Worm (Caenorhabditis elegans) whole organism, L1 larva: ENCODE results near the gene sid-5.
A peak's percentile ranks its signal among the peaks of the same experiment; 100 is the strongest.

Experiments
- C34B4.2 ChIP-seq: sonication (generic microtip); optimal IDR thresholded peaks from 2 replicates; lab custom pipeline; 2017; ENCODE audit warnings: mild to moderate bottlenecking, missing genetic modification characterization, missing compliant biosample characterization
- F16B12.6 ChIP-seq: fragments of 150-350 bp; optimal IDR thresholded peaks from 2 replicates; lab custom pipeline; 2014; ENCODE audit warnings: missing biosample characterization, missing genetic modification characterization
- Y116A8C.19 ChIP-seq: sonication (generic microtip); optimal IDR thresholded peaks from 2 replicates; lab custom pipeline; 2016; ENCODE audit warnings: missing compliant biosample characterization, missing genetic modification characterization, borderline replicate concordance
- aha-1 ChIP-seq: fragments of 150-350 bp; optimal IDR thresholded peaks from 2 replicates; lab custom pipeline; 2014; ENCODE audit warnings: missing biosample characterization, missing genetic modification characterization
- ama-1 ChIP-seq: fragments of 150-350 bp; optimal IDR thresholded peaks from 2 replicates; lab custom pipeline; 2014
- ceh-8 ChIP-seq: fragments of 200-800 bp; sonication (Bioruptor generic); optimal IDR thresholded peaks from 2 replicates; lab custom pipeline; 2018; ENCODE audit warnings: mild to moderate bottlenecking, missing genetic modification characterization, moderate library complexity, missing compliant biosample characterization
- ceh-88 ChIP-seq: fragments of 200-800 bp; sonication (Bioruptor generic); IDR thresholded peaks from 2 replicates; pipeline ENCODE4 v1.3.6; 2022; ENCODE audit warnings: missing genetic modification characterization, missing compliant biosample characterization
- efl-1 ChIP-seq, 4 experiments: fragments of 150-350 bp; optimal IDR thresholded peaks in 3 of 4; peaks in 1 of 4; 1 replicate in 1 of 4; 2 replicates in 3 of 4; lab custom pipeline; 2014; ENCODE audit warnings: missing biosample characterization in 2 of 4, missing genetic modification characterization in 2 of 4, missing genetic modification reagents in 2 of 4
- egl-13 ChIP-seq: sonication (generic microtip); optimal IDR thresholded peaks from 2 replicates; lab custom pipeline; 2016; ENCODE audit warnings: missing genotype, missing genetic modification reagents, missing genetic modification characterization, missing compliant biosample characterization
- elt-2 ChIP-seq: sonication (generic microtip); optimal IDR thresholded peaks from 2 replicates; lab custom pipeline; 2016; ENCODE audit warnings: missing genetic modification characterization, mild to moderate bottlenecking, inconsistent platforms, missing compliant biosample characterization, missing genetic modification reagents
- ets-5 ChIP-seq: fragments of 200-800 bp; sonication (Bioruptor generic); IDR thresholded peaks from 2 replicates; pipeline ENCODE4 v1.3.6; 2022; ENCODE audit warnings: missing genetic modification characterization, missing compliant biosample characterization
- fkh-10 ChIP-seq: sonication (generic microtip); optimal IDR thresholded peaks from 2 replicates; lab custom pipeline; 2017; ENCODE audit warnings: missing biosample characterization, missing genetic modification reagents, missing genetic modification characterization
- fkh-4 ChIP-seq: sonication (generic microtip); optimal IDR thresholded peaks from 2 replicates; lab custom pipeline; 2016; ENCODE audit warnings: missing compliant biosample characterization, missing genetic modification characterization, borderline replicate concordance
- grh-1 ChIP-seq: fragments of 200-800 bp; sonication (Bioruptor generic); IDR thresholded peaks from 2 replicates; pipeline ENCODE4 v1.3.6; 2022; ENCODE audit warnings: missing genetic modification reagents, missing genetic modification characterization, missing compliant biosample characterization
- hlh-17 ChIP-seq: fragments of 200-800 bp; sonication (Bioruptor generic); optimal IDR thresholded peaks from 2 replicates; lab custom pipeline; 2018; ENCODE audit warnings: missing genetic modification characterization, mild to moderate bottlenecking, missing compliant biosample characterization, moderate library complexity, borderline replicate concordance
- hlh-4 ChIP-seq: sonication (generic microtip); optimal IDR thresholded peaks from 2 replicates; lab custom pipeline; 2016; ENCODE audit warnings: mild to moderate bottlenecking, missing genetic modification characterization, missing compliant biosample characterization
- hpl-2 ChIP-seq: fragments of 150-350 bp; optimal IDR thresholded peaks from 2 replicates; lab custom pipeline; 2014; ENCODE audit warnings: missing biosample characterization, missing genetic modification reagents, missing genetic modification characterization
- irx-1 ChIP-seq: sonication (generic microtip); optimal IDR thresholded peaks from 2 replicates; lab custom pipeline; 2016; ENCODE audit warnings: missing genetic modification characterization, missing compliant biosample characterization
- isw-1 ChIP-seq: fragments of 200-800 bp; sonication (Bioruptor generic); IDR thresholded peaks from 2 replicates; pipeline ENCODE4 v1.3.6; 2022; ENCODE audit warnings: missing genetic modification characterization, missing compliant biosample characterization
- jun-1 ChIP-seq: fragments of 150-350 bp; optimal IDR thresholded peaks from 2 replicates; lab custom pipeline; 2014; ENCODE audit warnings: missing biosample characterization, missing genetic modification reagents, missing genetic modification characterization
- lin-14 ChIP-seq: fragments of 200-800 bp; sonication (Bioruptor generic); optimal IDR thresholded peaks from 2 replicates; lab custom pipeline; 2018; ENCODE audit warnings: mild to moderate bottlenecking, missing genetic modification characterization, moderate library complexity, missing compliant biosample characterization
- lin-15B ChIP-seq: fragments of 150-350 bp; sonication (generic microtip); optimal IDR thresholded peaks from 3 replicates; lab custom pipeline; 2014; ENCODE audit warnings: missing biosample characterization, missing genetic modification characterization
- lin-35 ChIP-seq, 2 experiments: fragments of 150-350 bp; optimal IDR thresholded peaks; 2 replicates each; lab custom pipeline; 2014; ENCODE audit warnings: missing biosample characterization in 2 of 2, missing genetic modification characterization in 2 of 2, missing genetic modification reagents in 2 of 2
- lin-39 ChIP-seq: fragments of 150-350 bp; optimal IDR thresholded peaks from 2 replicates; lab custom pipeline; 2014; ENCODE audit warnings: missing biosample characterization, missing genetic modification reagents, missing genetic modification characterization
- lsy-2 ChIP-seq, 2 experiments: fragments of 150-350 bp; optimal IDR thresholded peaks; 2 replicates each; lab custom pipeline; 2014; ENCODE audit warnings: missing biosample characterization in 2 of 2, missing genetic modification characterization in 2 of 2
- mab-9 ChIP-seq: fragments of 200-800 bp; sonication (Bioruptor generic); IDR thresholded peaks from 2 replicates; pipeline ENCODE4 v1.3.6; 2022; ENCODE audit warnings: missing genetic modification reagents, missing genetic modification characterization, missing compliant biosample characterization
- mdl-1 ChIP-seq, 2 experiments: fragments of 150-350 bp; optimal IDR thresholded peaks; 2 replicates each; lab custom pipeline; 2014 to 2017; ENCODE audit warnings: missing biosample characterization in 2 of 2, missing genetic modification characterization in 2 of 2, inconsistent platforms in 1 of 2
- mef-2 ChIP-seq: fragments of 150-350 bp; optimal IDR thresholded peaks from 2 replicates; lab custom pipeline; 2014; ENCODE audit warnings: missing biosample characterization, missing genetic modification characterization
- mep-1 ChIP-seq: fragments of 150-350 bp; optimal IDR thresholded peaks from 2 replicates; lab custom pipeline; 2014; ENCODE audit warnings: missing biosample characterization, missing genetic modification characterization
- nhr-19 ChIP-seq: fragments of 200-800 bp; sonication (Bioruptor generic); conservative IDR thresholded peaks from 2 replicates; pipeline ENCODE4 v1.3.6; 2022; ENCODE audit warnings: missing genetic modification characterization, missing compliant biosample characterization
- nhr-237 ChIP-seq: fragments of 150-350 bp; optimal IDR thresholded peaks from 2 replicates; lab custom pipeline; 2014; ENCODE audit warnings: missing biosample characterization, missing genetic modification characterization
- nhr-47 ChIP-seq: sonication (generic microtip); optimal IDR thresholded peaks from 2 replicates; lab custom pipeline; 2016; ENCODE audit warnings: mild to moderate bottlenecking, missing genetic modification characterization, moderate library complexity, missing compliant biosample characterization
- nhr-77 ChIP-seq: fragments of 150-350 bp; optimal IDR thresholded peaks from 2 replicates; lab custom pipeline; 2014; ENCODE audit warnings: missing biosample characterization, missing genetic modification characterization
- nhr-85 ChIP-seq: sonication (generic microtip); peaks from one replicate; lab custom pipeline; 2016; ENCODE audit warnings: missing genetic modification characterization, inconsistent platforms, missing compliant biosample characterization
- nhr-90 ChIP-seq: sonication (generic microtip); optimal IDR thresholded peaks from 2 replicates; lab custom pipeline; 2016; ENCODE audit warnings: mild to moderate bottlenecking, missing genetic modification characterization, missing compliant biosample characterization; ENCODE audit not compliant: poor library complexity
- pax-3 ChIP-seq: fragments of 200-800 bp; sonication (Bioruptor generic); optimal IDR thresholded peaks from 2 replicates; lab custom pipeline; 2018; ENCODE audit warnings: mild to moderate bottlenecking, missing genetic modification characterization, moderate library complexity, missing compliant biosample characterization
- skn-1 ChIP-seq: fragments of 150-350 bp; optimal IDR thresholded peaks from 2 replicates; lab custom pipeline; 2014; ENCODE audit warnings: missing biosample characterization, missing genetic modification characterization
- snpc-4 ChIP-seq: fragments of 150-350 bp; optimal IDR thresholded peaks from 2 replicates; lab custom pipeline; 2014; ENCODE audit warnings: missing biosample characterization, missing genetic modification characterization
- snu-23 ChIP-seq: sonication (generic microtip); optimal IDR thresholded peaks from 2 replicates; lab custom pipeline; 2016; ENCODE audit warnings: missing genetic modification characterization, missing compliant biosample characterization
- sox-4 ChIP-seq: sonication (generic microtip); optimal IDR thresholded peaks from 2 replicates; lab custom pipeline; 2016; ENCODE audit warnings: missing genetic modification characterization, missing compliant biosample characterization
- sptf-1 ChIP-seq: fragments of 150-350 bp; optimal IDR thresholded peaks from 2 replicates; lab custom pipeline; 2014; ENCODE audit warnings: missing biosample characterization, missing genetic modification characterization
- sup-37 ChIP-seq: fragments of 200-800 bp; sonication (Bioruptor generic); optimal IDR thresholded peaks from 2 replicates; lab custom pipeline; 2018; ENCODE audit warnings: mild to moderate bottlenecking, missing genetic modification characterization, missing compliant biosample characterization
- swsn-7 ChIP-seq: sonication (generic microtip); optimal IDR thresholded peaks from 2 replicates; lab custom pipeline; 2016; ENCODE audit warnings: missing genetic modification characterization, missing compliant biosample characterization
- unc-30 ChIP-seq: sonication (generic microtip); optimal IDR thresholded peaks from 2 replicates; lab custom pipeline; 2017; ENCODE audit warnings: missing biosample characterization, missing genetic modification characterization
- unc-86 ChIP-seq: sonication (generic microtip); optimal IDR thresholded peaks from 2 replicates; lab custom pipeline; 2016; ENCODE audit warnings: missing genetic modification characterization, missing compliant biosample characterization
- xbp-1 ChIP-seq: sonication (generic microtip); optimal IDR thresholded peaks from 2 replicates; lab custom pipeline; 2016; ENCODE audit warnings: missing genetic modification characterization, missing compliant biosample characterization
- zip-4 ChIP-seq: fragments of 200-800 bp; sonication (Bioruptor generic); optimal IDR thresholded peaks from 2 replicates; lab custom pipeline; 2018; ENCODE audit warnings: mild to moderate bottlenecking, missing genetic modification characterization, moderate library complexity, missing compliant biosample characterization
- ztf-11 ChIP-seq, 2 experiments: sonication (generic microtip); optimal IDR thresholded peaks; 2 replicates each; lab custom pipeline; 2016 to 2017; ENCODE audit warnings: missing genetic modification characterization in 2 of 2, missing biosample characterization in 1 of 2, missing compliant biosample characterization in 1 of 2
- ztf-4 ChIP-seq: fragments of 150-350 bp; optimal IDR thresholded peaks from 2 replicates; lab custom pipeline; 2014; ENCODE audit warnings: missing biosample characterization, missing genetic modification characterization

Gene sid-5

DNA sequence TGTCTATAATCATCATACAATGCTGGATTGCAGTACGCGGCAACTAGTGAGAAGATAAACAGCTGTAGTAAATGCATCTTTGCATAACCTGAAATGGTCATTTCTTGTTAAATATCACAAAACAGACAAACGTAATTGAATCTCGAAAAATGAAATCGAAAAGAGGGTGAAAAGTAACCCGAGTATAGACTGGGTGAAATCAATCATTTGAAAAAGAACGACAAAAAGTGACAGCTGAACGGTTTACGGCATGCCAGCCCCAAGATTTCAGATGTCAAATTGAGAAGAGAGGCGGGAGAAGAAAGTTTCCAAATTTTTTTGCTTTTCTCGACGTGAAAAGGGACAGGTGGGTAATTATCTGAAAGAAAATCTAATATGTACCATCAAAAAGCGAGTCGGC is 4.7 kb upstream of the sid-5 start, which contains the start of gene F14B8.4:
Gene F14B8.4, minus strand, starts transcription at position 101 of the 400 bp plus-strand sequence.
- peak; percentile 53 for TF ChIP-seq nhr-85
- TF ChIP-seq sptf-1 (tag; lab: Kevin White, UChicago): no peak

ce11 chrX:6901078-6901477 is 3.4 kb upstream of the sid-5 start, which contains the start of gene pes-23:
Gene pes-23, plus strand, starts transcription at chrX:6901378.
- no peak for TF ChIP-seq C34B4.2 (tag; lab: Kevin White, UChicago)

DNA sequence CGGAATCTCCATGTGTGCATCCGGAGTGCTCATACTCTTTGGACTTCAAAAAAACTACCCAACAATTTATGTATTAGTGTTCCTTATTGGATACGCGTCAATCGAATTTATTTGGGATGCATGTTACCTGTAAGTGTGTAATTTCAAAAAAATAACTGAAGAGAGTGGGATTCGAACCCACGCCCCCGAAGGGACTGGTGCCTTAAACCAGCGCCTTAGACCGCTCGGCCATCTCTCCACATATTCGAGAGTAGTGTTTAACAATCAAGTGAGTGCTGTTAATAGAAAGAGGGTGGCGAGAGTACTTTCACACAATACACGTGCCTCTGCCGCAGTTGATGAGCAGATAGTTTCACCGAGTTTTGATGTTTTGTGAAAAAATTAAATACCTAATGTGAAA is 1.6 kb upstream of the sid-5 start:
- TF ChIP-seq irx-1 (tag; lab: Kevin White, UChicago) (no peak), efl-1 (optimal IDR thresholded peaks at IDR 0.05; lab: Kevin White, UChicago) (peak; percentile 5 to 20), efl-1 (GFP tag; optimal IDR thresholded peaks at IDR 0.05 in 1 of 2; lab: Kevin White, UChicago) (peak in 1 of 2 experiments; percentile 90), hlh-17 (GFP tag; lab: Kevin White, UChicago) (no peak), mab-9 (GFP tag; lab: Robert Waterston, UW) (peak; percentile 46; the same call in 1 of the 2 replicates), mdl-1 (tag; optimal IDR thresholded peaks at IDR 0.05; lab: Kevin White, UChicago) (peak in 1 of 2 experiments; percentile 76), pax-3 (tag; lab: Kevin White, UChicago) (no peak), nhr-19 (peak; percentile 65), sox-4 (tag; lab: Kevin White, UChicago) (no peak), isw-1 (GFP tag; lab: Robert Waterston, UW) (no peak), unc-30 (tag; lab: Kevin White, UChicago) (no peak), ama-1 (lab: Kevin White, UChicago) (no peak), mep-1 (tag; lab: Kevin White, UChicago) (peak; percentile 31), unc-86 (tag; lab: Kevin White, UChicago) (no peak), xbp-1 (peak; percentile 59), egl-13 (tag; lab: Kevin White, UChicago) (no peak), zip-4 (peak; percentile 11), ztf-11 (tag; optimal IDR thresholded peaks at IDR 0.05; lab: Kevin White, UChicago) (no peak), lin-39 (tag; lab: Kevin White, UChicago) (no peak), mef-2 (tag; lab: Kevin White, UChicago) (no peak), jun-1 (no peak), ceh-8 (GFP tag; lab: Kevin White, UChicago) (no peak), elt-2 (peak; percentile 36), hlh-4 (tag; lab: Kevin White, UChicago) (no peak), nhr-237 (tag; lab: Kevin White, UChicago) (no peak), nhr-90 (tag; lab: Kevin White, UChicago) (peak; percentile 61), grh-1 (GFP tag; lab: Robert Waterston, UW) (no peak), hpl-2 (GFP tag; lab: Kevin White, UChicago) (peak; percentile 48), snu-23 (GFP tag; lab: Kevin White, UChicago) (peak; percentile 73), aha-1 (tag; lab: Kevin White, UChicago) (no peak), fkh-4 (tag; lab: Kevin White, UChicago) (no peak), nhr-47 (tag; lab: Kevin White, UChicago) (peak; percentile 71), snpc-4 (tag; lab: Kevin White, UChicago) (no peak), Y116A8C.19 (tag; lab: Kevin White, UChicago) (no peak), ets-5 (GFP tag; lab: Robert Waterston, UW) (no peak), nhr-77 (tag; lab: Kevin White, UChicago) (peak; percentile 30), sup-37 (GFP tag; lab: Kevin White, UChicago) (no peak), ztf-4 (tag; lab: Kevin White, UChicago) (no peak), lin-35 (GFP tag; optimal IDR thresholded peaks at IDR 0.05; lab: Kevin White, UChicago) (peak in 1 of 2 experiments; percentile 73), ceh-88 (GFP tag; lab: Robert Waterston, UW) (no peak), skn-1 (tag; lab: Kevin White, UChicago) (peak; percentile 26), lsy-2 (tag; optimal IDR thresholded peaks at IDR 0.05; lab: Kevin White, UChicago) (peak; percentile 16 to 58), swsn-7 (tag; lab: Kevin White, UChicago) (peak; percentile 51), F16B12.6 (tag; lab: Kevin White, UChicago) (no peak), lin-15B (tag; lab: Kevin White, UChicago) (no peak), lin-14 (GFP tag; lab: Kevin White, UChicago) (peak; percentile 65), fkh-10 (GFP tag; lab: Kevin White, UChicago) (no peak)
